Worm (Caenorhabditis elegans) whole organism, young adult: ENCODE measurements around the gene cuc-1.

Experiments
- C17E4.6 ChIP-seq: fragments of 200-800 bp; sonication (Bioruptor generic); IDR thresholded peaks from 2 replicates; pipeline ENCODE4 v1.3.6; 2022; ENCODE audit warnings: missing genetic modification reagents, missing genetic modification characterization, missing compliant biosample characterization
- D2030.7 ChIP-seq: fragments of 200-800 bp; sonication (Bioruptor generic); IDR thresholded peaks from 2 replicates; pipeline ENCODE4 v1.3.6; 2022; ENCODE audit warnings: missing genetic modification reagents, missing genetic modification characterization, missing compliant biosample characterization
- K12H6.12 ChIP-seq: fragments of 200-800 bp; sonication (Bioruptor generic); optimal IDR thresholded peaks from 2 replicates; lab custom pipeline; 2018; ENCODE audit warnings: mild to moderate bottlenecking, missing genetic modification characterization, missing compliant biosample characterization
- ama-1 ChIP-seq, 3 experiments: fragments of 150-350 bp in 1 of 3; sonication (generic microtip) in 2 of 3; optimal IDR thresholded peaks; 2 replicates each; lab custom pipeline; 2014 to 2018; ENCODE audit warnings: missing biosample characterization in 2 of 3, missing genetic modification characterization in 2 of 3, missing genetic modification reagents in 2 of 3
- ceh-100 ChIP-seq: fragments of 200-800 bp; sonication (Bioruptor generic); IDR thresholded peaks from 2 replicates; pipeline ENCODE4 v1.3.6; 2022; ENCODE audit warnings: missing genetic modification reagents, missing genetic modification characterization, missing compliant biosample characterization
- egl-44 ChIP-seq: fragments of 200-800 bp; sonication (Bioruptor generic); IDR thresholded peaks from 2 replicates; pipeline ENCODE4 v1.3.6; 2022; ENCODE audit warnings: missing genetic modification reagents, missing genetic modification characterization, missing compliant biosample characterization
- lin-26 ChIP-seq: fragments of 200-800 bp; sonication (Bioruptor generic); IDR thresholded peaks from 2 replicates; pipeline ENCODE4 v1.3.6; 2022; ENCODE audit warnings: missing genetic modification reagents, missing genetic modification characterization, missing compliant biosample characterization
- nhr-179 ChIP-seq: sonication (generic microtip); optimal IDR thresholded peaks from 2 replicates; lab custom pipeline; 2016; ENCODE audit warnings: mild to moderate bottlenecking, missing genetic modification characterization, missing compliant biosample characterization
- tbx-9 ChIP-seq: sonication (generic microtip); optimal IDR thresholded peaks from 2 replicates; lab custom pipeline; 2016; ENCODE audit warnings: borderline replicate concordance, missing genetic modification characterization, inconsistent platforms, missing compliant biosample characterization
- unc-130 ChIP-seq: sonication (generic microtip); optimal IDR thresholded peaks from 2 replicates; lab custom pipeline; 2016; ENCODE audit warnings: missing genetic modification reagents, missing genetic modification characterization, missing compliant biosample characterization
- xnd-1 ChIP-seq: sonication (generic microtip); optimal IDR thresholded peaks from 2 replicates; lab custom pipeline; 2016; ENCODE audit warnings: missing genotype, missing genetic modification reagents, missing genetic modification characterization, missing compliant biosample characterization
- ztf-3 ChIP-seq: fragments of 200-800 bp; sonication (Bioruptor generic); optimal IDR thresholded peaks from 2 replicates; lab custom pipeline; 2018; ENCODE audit warnings: mild to moderate bottlenecking, missing genetic modification characterization, missing compliant biosample characterization

ce11 chrIII:7860885-7861284, at the start of gene cuc-1:
- TF ChIP-seq C17E4.6 (GFP tag; lab: Robert Waterston, UW) (no peak), tbx-9 (no peak), ama-1 (optimal IDR thresholded peaks at IDR 0.05; lab: Kevin White, UChicago) (no peak), ama-1 (GFP tag; optimal IDR thresholded peaks at IDR 0.05; lab: Kevin White, UChicago) (no peak), lin-26 (GFP tag; lab: Robert Waterston, UW) (no peak), ceh-100 (no peak), unc-130 (no peak), D2030.7 (GFP tag; lab: Robert Waterston, UW) (no peak), nhr-179 (tag; lab: Kevin White, UChicago) (no peak), ztf-3 (GFP tag; lab: Kevin White, UChicago) (no peak), egl-44 (no peak), K12H6.12 (tag; lab: Kevin White, UChicago) (no peak), xnd-1 (tag; lab: Kevin White, UChicago) (no peak)
